Worm (Caenorhabditis elegans) whole organism, mixed stage, embryonic: ENCODE results near the gene tag-335.

Experiments
- M03D4.4 ChIP-seq: sonication (generic microtip); optimal IDR thresholded peaks from 2 replicates; lab custom pipeline; 2017; ENCODE audit warnings: mild to moderate bottlenecking, missing genetic modification characterization, missing compliant biosample characterization
- bed-3 ChIP-seq: fragments of 200-800 bp; sonication (Bioruptor generic); optimal IDR thresholded peaks from 3 replicates; lab custom pipeline; 2018; ENCODE audit warnings: mild to moderate bottlenecking, missing genetic modification characterization, moderate library complexity, missing compliant biosample characterization
- blmp-1 ChIP-seq: fragments of 150-350 bp; optimal IDR thresholded peaks from 2 replicates; lab custom pipeline; 2014; ENCODE audit warnings: missing biosample characterization, missing genetic modification characterization
- ceh-43 ChIP-seq: fragments of 200-800 bp; sonication (Bioruptor generic); optimal IDR thresholded peaks from 2 replicates; lab custom pipeline; 2018; ENCODE audit warnings: mild to moderate bottlenecking, missing genetic modification characterization, moderate library complexity, missing compliant biosample characterization
- ceh-83 ChIP-seq: fragments of 200-800 bp; sonication (Bioruptor generic); optimal IDR thresholded peaks from 2 replicates; lab custom pipeline; 2018; ENCODE audit warnings: mild to moderate bottlenecking, missing genetic modification characterization, missing compliant biosample characterization
- ces-1 ChIP-seq: fragments of 150-350 bp; optimal IDR thresholded peaks from 2 replicates; lab custom pipeline; 2014; ENCODE audit warnings: missing biosample characterization, missing genetic modification reagents, missing genetic modification characterization
- cnd-1 ChIP-seq: fragments of 200-800 bp; sonication (Bioruptor generic); optimal IDR thresholded peaks from 2 replicates; lab custom pipeline; 2018; ENCODE audit warnings: mild to moderate bottlenecking, missing genetic modification characterization, missing compliant biosample characterization
- drap-1 ChIP-seq: fragments of 200-800 bp; sonication (Bioruptor generic); optimal IDR thresholded peaks from 3 replicates; lab custom pipeline; 2018; ENCODE audit warnings: mild to moderate bottlenecking, missing genetic modification characterization, missing compliant biosample characterization
- elt-1 ChIP-seq: sonication (generic microtip); optimal IDR thresholded peaks from 2 replicates; lab custom pipeline; 2017; ENCODE audit warnings: missing genetic modification characterization, mild to moderate bottlenecking, missing compliant biosample characterization, antibody characterized with exemption, moderate library complexity, borderline replicate concordance; ENCODE audit not compliant: insufficient read depth
- elt-3 ChIP-seq: fragments of 150-350 bp; optimal IDR thresholded peaks from 2 replicates; lab custom pipeline; 2014; ENCODE audit warnings: missing biosample characterization, missing genetic modification characterization
- flh-1 ChIP-seq: fragments of 200-800 bp; sonication (Bioruptor generic); optimal IDR thresholded peaks from 2 replicates; lab custom pipeline; 2018; ENCODE audit warnings: mild to moderate bottlenecking, missing genetic modification characterization, moderate library complexity, missing compliant biosample characterization
- ham-2 ChIP-seq: fragments of 200-800 bp; sonication (Bioruptor generic); optimal IDR thresholded peaks from 2 replicates; lab custom pipeline; 2018; ENCODE audit warnings: mild to moderate bottlenecking, missing genetic modification characterization, missing compliant biosample characterization
- hlh-1 ChIP-seq: fragments of 150-350 bp; optimal IDR thresholded peaks from 2 replicates; lab custom pipeline; 2014; ENCODE audit warnings: missing biosample characterization, missing genetic modification reagents, missing genetic modification characterization
- lin-13 ChIP-seq: fragments of 150-350 bp; optimal IDR thresholded peaks from 2 replicates; lab custom pipeline; 2014; ENCODE audit warnings: missing biosample characterization, missing genetic modification characterization
- lin-32 ChIP-seq: fragments of 200-800 bp; sonication (Bioruptor generic); optimal IDR thresholded peaks from 2 replicates; lab custom pipeline; 2018; ENCODE audit warnings: mild to moderate bottlenecking, missing genetic modification characterization, missing compliant biosample characterization
- lsy-2 ChIP-seq: fragments of 150-350 bp; optimal IDR thresholded peaks from 2 replicates; lab custom pipeline; 2014; ENCODE audit warnings: missing biosample characterization, missing genetic modification characterization
- mab-5 ChIP-seq: fragments of 150-350 bp; optimal IDR thresholded peaks from 2 replicates; lab custom pipeline; 2014; ENCODE audit warnings: missing biosample characterization, missing genetic modification characterization
- mep-1 ChIP-seq: fragments of 150-350 bp; optimal IDR thresholded peaks from 2 replicates; lab custom pipeline; 2017; ENCODE audit warnings: missing biosample characterization, missing genetic modification reagents, missing genetic modification characterization, inconsistent platforms
- mls-2 ChIP-seq: sonication (generic microtip); optimal IDR thresholded peaks from 2 replicates; lab custom pipeline; 2016; ENCODE audit warnings: mild to moderate bottlenecking, missing genetic modification characterization, moderate library complexity, missing compliant biosample characterization
- nhr-12 ChIP-seq: fragments of 150-350 bp; optimal IDR thresholded peaks from 2 replicates; lab custom pipeline; 2014; ENCODE audit warnings: missing biosample characterization, missing genetic modification characterization
- nhr-237 ChIP-seq: fragments of 150-350 bp; optimal IDR thresholded peaks from 2 replicates; lab custom pipeline; 2014; ENCODE audit warnings: missing biosample characterization, missing genetic modification characterization
- nhr-28 ChIP-seq: fragments of 150-350 bp; optimal IDR thresholded peaks from 2 replicates; lab custom pipeline; 2014; ENCODE audit warnings: missing biosample characterization, missing genetic modification characterization
- nhr-76 ChIP-seq: sonication (generic microtip); optimal IDR thresholded peaks from 2 replicates; lab custom pipeline; 2017; ENCODE audit warnings: missing biosample characterization, missing genetic modification characterization
- pha-4 ChIP-seq: fragments of 150-350 bp; optimal IDR thresholded peaks from 2 replicates; lab custom pipeline; 2018; ENCODE audit warnings: missing biosample characterization, missing genetic modification reagents, missing genetic modification characterization
- sem-2 ChIP-seq: fragments of 200-800 bp; sonication (Bioruptor generic); optimal IDR thresholded peaks from 2 replicates; lab custom pipeline; 2018; ENCODE audit warnings: mild to moderate bottlenecking, missing genetic modification characterization, missing compliant biosample characterization
- snpc-4 ChIP-seq: fragments of 150-350 bp; optimal IDR thresholded peaks from 2 replicates; lab custom pipeline; 2014; ENCODE audit warnings: missing biosample characterization, missing genetic modification characterization
- sptf-1 ChIP-seq: sonication (generic microtip); optimal IDR thresholded peaks from 2 replicates; lab custom pipeline; 2017; ENCODE audit warnings: mild to moderate bottlenecking, missing genetic modification characterization, moderate library complexity, missing compliant biosample characterization
- tbx-8 ChIP-seq: fragments of 200-800 bp; sonication (Bioruptor generic); optimal IDR thresholded peaks from 2 replicates; lab custom pipeline; 2018; ENCODE audit warnings: mild to moderate bottlenecking, missing genetic modification characterization, moderate library complexity, missing compliant biosample characterization
- unc-120 ChIP-seq: sonication (generic microtip); optimal IDR thresholded peaks from 2 replicates; lab custom pipeline; 2017; ENCODE audit warnings: missing genetic modification characterization, missing compliant biosample characterization; ENCODE audit not compliant: poor library complexity, severe bottlenecking
- unc-39 ChIP-seq: fragments of 150-350 bp; optimal IDR thresholded peaks from 2 replicates; lab custom pipeline; 2014; ENCODE audit warnings: missing biosample characterization, missing genetic modification characterization
- unc-62 ChIP-seq: fragments of 150-350 bp; optimal IDR thresholded peaks from 2 replicates; lab custom pipeline; 2014; ENCODE audit warnings: missing biosample characterization, missing genetic modification reagents, missing genetic modification characterization
- zip-8 ChIP-seq: fragments of 150-350 bp; optimal IDR thresholded peaks from 2 replicates; lab custom pipeline; 2014; ENCODE audit warnings: missing biosample characterization, missing genetic modification characterization

Gene tag-335

ce11 chrIV:12282157-12282789, 3.9 kb upstream of the tag-335 start, which contains the start of the genes C42C1.12 and C42C1.19:
Gene C42C1.12 (minus strand): TSS chrIV:12282207.
Gene C42C1.19 (plus strand): TSS chrIV:12282739.
- TF ChIP-seq tbx-8 (GFP tag; lab: Kevin White, UChicago), result no peak
- TF ChIP-seq mep-1 (tag; lab: Kevin White, UChicago), result no peak
- TF ChIP-seq lsy-2, result peak; percentile 35
- TF ChIP-seq ces-1 (GFP tag; lab: Kevin White, UChicago), result peak; percentile 3
- TF ChIP-seq ceh-43, result peak; percentile 41
- no peak for TF ChIP-seq nhr-237 (tag; lab: Kevin White, UChicago)

DNA sequence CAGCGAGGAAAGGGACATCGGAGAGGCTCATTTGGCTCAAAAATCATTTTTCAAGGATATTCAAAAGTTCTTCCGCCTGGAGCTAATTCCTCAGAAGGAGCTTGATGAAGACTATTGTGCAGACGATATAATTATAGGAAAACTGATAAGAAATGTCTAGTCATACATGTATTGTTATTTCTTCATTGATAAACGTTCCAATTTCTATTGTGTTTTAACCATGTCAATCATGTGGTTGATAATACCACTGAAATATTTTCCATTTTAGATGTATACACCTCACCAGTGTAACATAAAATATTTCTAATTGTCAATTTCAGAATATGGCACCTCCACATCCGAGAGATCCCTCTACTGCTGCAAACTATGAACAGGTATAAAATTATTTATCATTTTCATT, 946 bp upstream of the tag-335 start, which contains the start of gene ltah-1.1:
TSS of gene ltah-1.1 (plus strand) at position 283 of the 400 bp plus-strand sequence.
- TF ChIP-seq snpc-4 (tag; lab: Kevin White, UChicago), result no peak
- TF ChIP-seq ceh-83, result no peak
- TF ChIP-seq unc-62, result no peak
- no peak for TF ChIP-seq ceh-43

- TF ChIP-seq cnd-1 (tag; lab: Kevin White, UChicago) (no peak), ham-2 (GFP tag; lab: Kevin White, UChicago) (no peak), mls-2 (tag; lab: Kevin White, UChicago) (no peak), unc-120 (tag; lab: Kevin White, UChicago) (no peak), bed-3 (GFP tag; lab: Kevin White, UChicago) (no peak), mab-5 (tag; lab: Kevin White, UChicago) (no peak), lsy-2 (no peak), nhr-12 (tag; lab: Kevin White, UChicago) (no peak), drap-1 (no peak), nhr-237 (tag; lab: Kevin White, UChicago) (no peak), lin-13 (no peak), elt-3 (no peak), lin-32 (no peak), snpc-4 (tag; lab: Kevin White, UChicago) (no peak), nhr-76 (tag; lab: Kevin White, UChicago) (no peak), pha-4 (tag; lab: Kevin White, UChicago) (no peak), sptf-1 (tag; lab: Kevin White, UChicago) (no peak), hlh-1 (tag; lab: Kevin White, UChicago) (no peak), tbx-8 (GFP tag; lab: Kevin White, UChicago) (no peak)
These were observed 2.5 kb downstream of the tag-335 start, which contains the start of gene vps-8 for ce11 chrIV:12275892-12276291. Gene vps-8 (minus strand): TSS chrIV:12275992.

DNA sequence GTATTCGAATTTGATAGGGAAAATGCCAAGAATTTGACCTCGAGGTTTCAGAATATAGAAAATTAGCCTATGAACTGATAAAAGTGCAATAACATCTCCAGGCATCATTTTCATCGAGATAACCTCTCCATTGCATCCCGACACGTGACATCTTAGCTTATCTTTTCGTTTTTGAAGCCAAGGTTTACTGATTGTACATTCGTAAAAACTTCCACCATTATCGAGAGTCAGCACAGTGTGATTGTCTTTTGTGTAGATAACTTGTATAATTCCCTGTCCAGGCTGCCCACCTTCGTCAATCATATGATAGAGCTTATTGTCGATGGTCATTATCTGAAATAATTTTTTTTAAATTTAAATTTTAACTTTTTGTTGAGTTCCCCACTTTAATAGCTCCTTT, 4.0 kb downstream of the tag-335 start:
- TF ChIP-seq unc-120 (tag; lab: Kevin White, UChicago) (no peak), M03D4.4 (tag; lab: Kevin White, UChicago) (no peak), tbx-8 (GFP tag; lab: Kevin White, UChicago) (no peak), elt-1 (tag; lab: Kevin White, UChicago) (no peak), nhr-12 (tag; lab: Kevin White, UChicago) (no peak), cnd-1 (tag; lab: Kevin White, UChicago) (no peak), hlh-1 (tag; lab: Kevin White, UChicago) (no peak), unc-62 (no peak), pha-4 (tag; lab: Kevin White, UChicago) (no peak), nhr-28 (tag; lab: Kevin White, UChicago) (no peak), sem-2 (GFP tag; lab: Kevin White, UChicago) (no peak), ces-1 (GFP tag; lab: Kevin White, UChicago) (no peak), elt-3 (no peak), unc-39 (tag; lab: Kevin White, UChicago) (no peak), zip-8 (tag; lab: Kevin White, UChicago) (no peak), flh-1 (GFP tag; lab: Kevin White, UChicago) (no peak), blmp-1 (tag; lab: Kevin White, UChicago) (no peak)
